Fruit fly (Drosophila melanogaster) whole organism, embryonic: ENCODE data around the gene CG8097.

ENCODE experiments used
- CG11085 ChIP-seq: fragments of 200-800 bp; sonication (Bioruptor generic); IDR thresholded peaks from 2 replicates; pipeline ENCODE4 v1.3.6; 2022; ENCODE audit warnings: missing biosample characterization, missing genetic modification characterization
- CG11247 ChIP-seq: fragments of 200-800 bp; sonication (Bioruptor generic); IDR thresholded peaks from 2 replicates; pipeline ENCODE4 v1.3.6; 2022; ENCODE audit warnings: missing biosample characterization, missing genetic modification characterization
- CG13296 ChIP-seq: fragments of 200-800 bp; sonication (Bioruptor generic); optimal IDR thresholded peaks from 3 replicates; lab custom pipeline; 2018; ENCODE audit warnings: missing biosample characterization, mild to moderate bottlenecking, missing genetic modification characterization
- CG15514 ChIP-seq: fragments of 200-800 bp; sonication (Bioruptor generic); optimal IDR thresholded peaks from 3 replicates; lab custom pipeline; 2017; ENCODE audit warnings: missing biosample characterization, missing genetic modification characterization, mild to moderate bottlenecking, moderate library complexity, missing genetic modification reagents
- CG16863 ChIP-seq: fragments of 200-800 bp; sonication (Bioruptor generic); optimal IDR thresholded peaks from 3 replicates; lab custom pipeline; 2016; ENCODE audit warnings: missing biosample characterization, missing genetic modification characterization
- CG17385 ChIP-seq: fragments of 200-800 bp; sonication (Bioruptor generic); optimal IDR thresholded peaks from 3 replicates; lab custom pipeline; 2018; ENCODE audit warnings: missing biosample characterization, mild to moderate bottlenecking, missing genetic modification characterization
- CG2120 ChIP-seq: fragments of 200-800 bp; sonication (Bioruptor generic); optimal IDR thresholded peaks from 3 replicates; lab custom pipeline; 2016; ENCODE audit warnings: missing biosample characterization, missing genetic modification characterization
- CG2889 ChIP-seq: fragments of 200-800 bp; sonication (Bioruptor generic); IDR thresholded peaks from 3 replicates; pipeline ENCODE4 v1.3.6; 2022; ENCODE audit warnings: missing biosample characterization, missing genetic modification characterization
- CG31388 ChIP-seq: fragments of 200-800 bp; sonication (Bioruptor generic); optimal IDR thresholded peaks from 2 replicates; lab custom pipeline; 2016; ENCODE audit warnings: missing biosample characterization, missing genetic modification characterization
- CG32767 ChIP-seq: fragments of 200-800 bp; sonication (Bioruptor generic); IDR thresholded peaks from 2 replicates; pipeline ENCODE4 v1.3.6; 2022; ENCODE audit warnings: missing biosample characterization, missing genetic modification characterization
- CG3995 ChIP-seq: fragments of 200-800 bp; sonication (Bioruptor generic); optimal IDR thresholded peaks from 3 replicates; lab custom pipeline; 2016; ENCODE audit warnings: missing biosample characterization, missing genetic modification characterization
- CG42726 ChIP-seq: fragments of 200-800 bp; sonication (Bioruptor generic); IDR thresholded peaks from 2 replicates; pipeline ENCODE4 v1.3.6; 2022; ENCODE audit warnings: missing biosample characterization, missing genetic modification characterization; ENCODE audit not compliant: partially characterized antibody
- CG4282 ChIP-seq: fragments of 200-800 bp; sonication (Bioruptor generic); optimal IDR thresholded peaks from 2 replicates; lab custom pipeline; 2016; ENCODE audit warnings: missing biosample characterization, missing genetic modification characterization
- CG7745 ChIP-seq: fragments of 200-800 bp; sonication (Bioruptor generic); optimal IDR thresholded peaks from 2 replicates; lab custom pipeline; 2018; ENCODE audit warnings: missing biosample characterization, mild to moderate bottlenecking, missing genetic modification characterization, moderate library complexity
- CG9609 ChIP-seq: fragments of 200-800 bp; sonication (Bioruptor generic); optimal IDR thresholded peaks from 3 replicates; lab custom pipeline; 2016; ENCODE audit warnings: missing biosample characterization, missing genetic modification characterization
- CG9727 ChIP-seq: fragments of 200-800 bp; sonication (Bioruptor generic); optimal IDR thresholded peaks from 3 replicates; lab custom pipeline; 2017; ENCODE audit warnings: missing biosample characterization, mild to moderate bottlenecking, missing genetic modification characterization
- CoRest ChIP-seq: fragments of 200-800 bp; sonication (Bioruptor generic); optimal IDR thresholded peaks from 3 replicates; lab custom pipeline; 2018; ENCODE audit warnings: missing biosample characterization, mild to moderate bottlenecking, missing genetic modification characterization, moderate library complexity
- D ChIP-seq, 2 experiments: fragments of 200-800 bp in 1 of 2; fragments of >200 bp in 1 of 2; sonication (Bioruptor generic) in 1 of 2; optimal IDR thresholded peaks; 2 replicates in 1 of 2; 3 replicates in 1 of 2; lab custom pipeline; 2017; ENCODE audit warnings: mild to moderate bottlenecking in 1 of 2, missing biosample characterization in 1 of 2, missing genetic modification characterization in 1 of 2, missing genetic modification reagents in 1 of 2
- Deaf1 ChIP-seq: fragments of 200-800 bp; optimal IDR thresholded peaks from 3 replicates; lab custom pipeline; 2019; ENCODE audit warnings: missing biosample characterization, mild to moderate bottlenecking, missing genetic modification characterization, moderate library complexity
- Dip2 ChIP-seq: fragments of 200-800 bp; sonication (Bioruptor generic); IDR thresholded peaks from 2 replicates; pipeline ENCODE4 v1.3.6; 2022; ENCODE audit warnings: missing biosample characterization, missing genetic modification characterization
- Dref ChIP-seq: fragments of 200-800 bp; sonication (Bioruptor generic); IDR thresholded peaks from 2 replicates; pipeline ENCODE4 v1.3.6; 2022; ENCODE audit warnings: missing biosample characterization, missing genetic modification characterization
- E2f1 ChIP-seq: fragments of 200-800 bp; sonication (Bioruptor generic); IDR thresholded peaks from 2 replicates; pipeline ENCODE4 v1.3.6; 2022; ENCODE audit warnings: missing biosample characterization, missing genetic modification characterization
- Eip74EF ChIP-seq, 2 experiments: fragments of 200-800 bp in 1 of 2; fragments of >200 bp in 1 of 2; sonication (Bioruptor generic) in 1 of 2; optimal IDR thresholded peaks; 2 replicates each; lab custom pipeline; 2017 to 2019; ENCODE audit warnings: missing biosample characterization in 2 of 2, missing genetic modification characterization in 2 of 2, mild to moderate bottlenecking in 1 of 2, moderate library complexity in 1 of 2
- HLHmδ ChIP-seq: fragments of 200-800 bp; sonication (Bioruptor generic); optimal IDR thresholded peaks from 2 replicates; lab custom pipeline; 2018; ENCODE audit warnings: missing biosample characterization, mild to moderate bottlenecking, missing genetic modification characterization, moderate library complexity
- Hsf ChIP-seq: fragments of 200-800 bp; sonication (Bioruptor generic); optimal IDR thresholded peaks from 3 replicates; lab custom pipeline; 2016; ENCODE audit warnings: missing biosample characterization, missing genetic modification characterization
- Kr ChIP-seq: fragments of 200-800 bp; sonication (Bioruptor generic); optimal IDR thresholded peaks from 2 replicates; lab custom pipeline; 2017; ENCODE audit warnings: missing biosample characterization, mild to moderate bottlenecking, missing genetic modification characterization
- MBD-R2 ChIP-seq: fragments of 200-800 bp; sonication (Bioruptor generic); IDR thresholded peaks from 2 replicates; pipeline ENCODE4 v1.3.6; 2022; ENCODE audit warnings: missing biosample characterization, missing genetic modification characterization
- Oaz ChIP-seq: fragments of 200-800 bp; sonication (Bioruptor generic); IDR thresholded peaks from 2 replicates; pipeline ENCODE4 v1.3.6; 2022; ENCODE audit warnings: missing biosample characterization, missing genetic modification characterization
- Opbp ChIP-seq: fragments of 200-800 bp; sonication (Bioruptor generic); IDR thresholded peaks from 3 replicates; pipeline ENCODE4 v1.3.6; 2022; ENCODE audit warnings: missing biosample characterization, missing genetic modification characterization; ENCODE audit not compliant: partially characterized antibody
- Scr ChIP-seq: fragments of 200-800 bp; sonication (Bioruptor generic); IDR thresholded peaks from 2 replicates; pipeline ENCODE4 v1.3.6; 2022; ENCODE audit warnings: missing biosample characterization, missing genetic modification characterization; ENCODE audit not compliant: partially characterized antibody
- Side ChIP-seq: fragments of 200-800 bp; sonication (Bioruptor generic); optimal IDR thresholded peaks from 2 replicates; lab custom pipeline; 2016; ENCODE audit warnings: missing biosample characterization, missing genetic modification characterization
- Six4 ChIP-seq: fragments of 200-800 bp; sonication (Bioruptor generic); optimal IDR thresholded peaks from 2 replicates; lab custom pipeline; 2016; ENCODE audit warnings: missing biosample characterization, missing genetic modification characterization
- amos ChIP-seq: fragments of 200-800 bp; sonication (Bioruptor generic); IDR thresholded peaks from 2 replicates; pipeline ENCODE4 v1.3.6; 2022; ENCODE audit warnings: missing biosample characterization, missing genetic modification characterization; ENCODE audit not compliant: partially characterized antibody
- ase ChIP-seq: fragments of 200-800 bp; sonication (Bioruptor generic); IDR thresholded peaks from 3 replicates; pipeline ENCODE4 v1.3.6; 2022; ENCODE audit warnings: missing biosample characterization, missing genetic modification characterization
- bowl ChIP-seq: fragments of 200-800 bp; sonication (Bioruptor generic); IDR thresholded peaks from 2 replicates; pipeline ENCODE4 v1.3.6; 2022; ENCODE audit warnings: missing biosample characterization, missing genetic modification characterization
- dan ChIP-seq: fragments of 200-800 bp; sonication (Bioruptor generic); IDR thresholded peaks from 2 replicates; pipeline ENCODE4 v1.3.6; 2022; ENCODE audit warnings: missing biosample characterization, missing genetic modification characterization
- dmrt99B ChIP-seq: fragments of 200-800 bp; sonication (Bioruptor generic); optimal IDR thresholded peaks from 2 replicates; lab custom pipeline; 2018; ENCODE audit warnings: missing biosample characterization, mild to moderate bottlenecking, missing genetic modification characterization, moderate library complexity
- eyg ChIP-seq: fragments of 200-800 bp; sonication (Bioruptor generic); optimal IDR thresholded peaks from 3 replicates; lab custom pipeline; 2016; ENCODE audit warnings: missing biosample characterization, missing genetic modification characterization
- lbe ChIP-seq: fragments of 200-800 bp; sonication (Bioruptor generic); optimal IDR thresholded peaks from 2 replicates; lab custom pipeline; 2016; ENCODE audit warnings: missing biosample characterization, mild to moderate bottlenecking, missing genetic modification characterization
- lmd ChIP-seq: fragments of 200-800 bp; sonication (Bioruptor generic); IDR thresholded peaks from 2 replicates; pipeline ENCODE4 v1.3.6; 2022; ENCODE audit warnings: missing biosample characterization, missing genetic modification characterization
- mam ChIP-seq: fragments of 200-800 bp; sonication (Bioruptor generic); optimal IDR thresholded peaks from 3 replicates; lab custom pipeline; 2016; ENCODE audit warnings: missing biosample characterization, missing genetic modification characterization
- prd ChIP-seq, 3 experiments: fragments of >200 bp in 2 of 3; fragments of 200-800 bp in 1 of 3; sonication (Bioruptor generic) in 1 of 3; optimal IDR thresholded peaks in 2 of 3; IDR thresholded peaks in 1 of 3; 2 replicates in 2 of 3; 3 replicates in 1 of 3; pipeline versions ENCODE4 v1.3.6 to Lab custom; 2017 to 2022; ENCODE audit warnings: missing biosample characterization in 1 of 3, missing genetic modification characterization in 1 of 3
- psq ChIP-seq: fragments of 200-800 bp; sonication (Bioruptor generic); optimal IDR thresholded peaks from 2 replicates; lab custom pipeline; 2017; ENCODE audit warnings: missing biosample characterization, missing genetic modification characterization
- run ChIP-seq: fragments of 200-800 bp; sonication (Bioruptor generic); optimal IDR thresholded peaks from 3 replicates; lab custom pipeline; 2018; ENCODE audit warnings: missing biosample characterization, mild to moderate bottlenecking, missing genetic modification characterization
- salm ChIP-seq: fragments of 200-800 bp; sonication (Bioruptor generic); optimal IDR thresholded peaks from 2 replicates; lab custom pipeline; 2018; ENCODE audit warnings: missing biosample characterization, mild to moderate bottlenecking, missing genetic modification characterization
- sens-2 ChIP-seq: fragments of 200-800 bp; sonication (Bioruptor generic); IDR thresholded peaks from 2 replicates; pipeline ENCODE4 v1.3.6; 2022; ENCODE audit warnings: missing biosample characterization, missing genetic modification characterization
- tap ChIP-seq: fragments of 200-800 bp; optimal IDR thresholded peaks from 3 replicates; lab custom pipeline; 2019; ENCODE audit warnings: missing biosample characterization, mild to moderate bottlenecking, missing genetic modification characterization, moderate library complexity
- tgo ChIP-seq: fragments of 200-800 bp; sonication (Bioruptor generic); IDR thresholded peaks from 3 replicates; pipeline ENCODE4 v1.3.6; 2022; ENCODE audit warnings: missing biosample characterization, missing genetic modification characterization
- twi ChIP-seq: fragments of 200-800 bp; optimal IDR thresholded peaks from 2 replicates; lab custom pipeline; 2019; ENCODE audit warnings: missing biosample characterization, mild to moderate bottlenecking, missing genetic modification characterization, moderate library complexity
- vvl ChIP-seq: fragments of 200-800 bp; sonication (Bioruptor generic); IDR thresholded peaks from 2 replicates; pipeline ENCODE4 v1.3.6; 2022; ENCODE audit warnings: missing biosample characterization, missing genetic modification characterization

CG8097 gene

DNA sequence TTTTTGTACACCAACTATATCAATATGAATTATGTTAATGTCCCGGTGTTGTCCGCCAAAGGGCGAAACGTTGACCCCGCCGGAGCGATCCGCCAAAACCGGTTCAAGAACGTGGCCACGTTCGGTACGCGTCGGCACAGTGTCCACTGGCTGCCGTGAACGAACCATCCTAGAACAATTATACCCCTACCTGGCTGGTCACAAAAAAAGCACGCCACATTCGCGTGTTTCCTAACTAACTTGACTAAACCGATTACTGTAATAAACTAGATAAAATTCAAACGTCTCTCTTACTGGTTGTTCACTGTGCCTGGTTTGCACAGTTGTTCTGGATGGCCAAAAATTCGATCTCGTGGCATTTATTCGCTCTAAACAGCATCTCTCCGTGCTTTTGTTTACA lies 3.4 kb upstream of the CG8097 start (continued):
- TF ChIP-seq CG11247 (GFP tag; lab: Robert Waterston, UW) (peak; percentile 93), HLHmδ (GFP tag; lab: Kevin White, UChicago) (peak; percentile 24), CG11085 (GFP tag; lab: Robert Waterston, UW) (peak; percentile 89), CG17385 (GFP tag; lab: Kevin White, UChicago) (peak; percentile 87), Opbp (no peak), D (optimal IDR thresholded peaks at IDR 0.05; lab: Kevin White, UChicago) (no peak), D (GFP tag; optimal IDR thresholded peaks at IDR 0.05; lab: Kevin White, UChicago) (peak; percentile 87), mam (peak; percentile 95), eyg (GFP tag; lab: Kevin White, UChicago) (peak; percentile 84), Deaf1 (tag; lab: Kevin White, UChicago) (peak; percentile 65), CoRest (peak; percentile 91), tgo (GFP tag; lab: Robert Waterston, UW) (peak; percentile 89), CG31388 (GFP tag; lab: Kevin White, UChicago) (peak; percentile 76), lmd (GFP tag; lab: Robert Waterston, UW) (peak; percentile 95), sens-2 (GFP tag; lab: Robert Waterston, UW) (peak; percentile 76), Dref (GFP tag; lab: Robert Waterston, UW) (peak; percentile 39; the same call in 1 of the 2 replicates), Hsf (GFP tag; lab: Kevin White, UChicago) (peak; percentile 90), Six4 (GFP tag; lab: Kevin White, UChicago) (peak; percentile 76), CG16863 (GFP tag; lab: Kevin White, UChicago) (peak; percentile 91), twi (tag; lab: Kevin White, UChicago) (peak; percentile 80), bowl (peak; percentile 82), CG2120 (GFP tag; lab: Kevin White, UChicago) (peak; percentile 96), ase (GFP tag; lab: Robert Waterston, UW) (peak; percentile 86), CG32767 (peak; percentile 76; the same call in 1 of the 2 replicates), dmrt99B (tag; lab: Kevin White, UChicago) (peak; percentile 89), E2f1 (peak; percentile 87), Dip2 (GFP tag; lab: Robert Waterston, UW) (no peak; the same call in 1 of the 2 replicates), MBD-R2 (peak; percentile 91), CG13296 (peak; percentile 90), lbe (GFP tag; lab: Kevin White, UChicago) (peak; percentile 98), Side (GFP tag; lab: Kevin White, UChicago) (peak; percentile 94), salm (tag; lab: Kevin White, UChicago) (peak; percentile 75), tap (tag; lab: Kevin White, UChicago) (peak; percentile 82), Scr (GFP tag; lab: Robert Waterston, UW) (no peak), Kr (no peak), dan (peak; percentile 77), vvl (peak; percentile 95), Eip74EF (GFP tag; optimal IDR thresholded peaks at IDR 0.05; lab: Kevin White, UChicago) (peak in 1 of 2 experiments; percentile 77), psq (GFP tag; lab: Kevin White, UChicago) (peak; percentile 28), prd (optimal IDR thresholded peaks at IDR 0.05; lab: Kevin White, UChicago) (no peak), prd (GFP tag; IDR thresholded peaks at IDR 0.05; lab: Robert Waterston, UW) (peak; percentile 96), run (tag; lab: Kevin White, UChicago) (no peak), CG9727 (peak; percentile 89), CG9609 (GFP tag; lab: Kevin White, UChicago) (peak; percentile 90), CG15514 (peak; percentile 84), CG7745 (tag; lab: Kevin White, UChicago) (peak; percentile 12), CG4282 (GFP tag; lab: Kevin White, UChicago) (peak; percentile 80), Oaz (GFP tag; lab: Robert Waterston, UW) (peak; percentile 89), amos (GFP tag; lab: Robert Waterston, UW) (no peak), CG42726 (no peak), CG3995 (GFP tag; lab: Kevin White, UChicago) (peak; percentile 74), CG2889 (GFP tag; lab: Robert Waterston, UW) (peak; percentile 89)
